Fruit fly (Drosophila melanogaster): ENCODE data around the gene nAChRbeta2.

nAChRbeta2 gene

DNA sequence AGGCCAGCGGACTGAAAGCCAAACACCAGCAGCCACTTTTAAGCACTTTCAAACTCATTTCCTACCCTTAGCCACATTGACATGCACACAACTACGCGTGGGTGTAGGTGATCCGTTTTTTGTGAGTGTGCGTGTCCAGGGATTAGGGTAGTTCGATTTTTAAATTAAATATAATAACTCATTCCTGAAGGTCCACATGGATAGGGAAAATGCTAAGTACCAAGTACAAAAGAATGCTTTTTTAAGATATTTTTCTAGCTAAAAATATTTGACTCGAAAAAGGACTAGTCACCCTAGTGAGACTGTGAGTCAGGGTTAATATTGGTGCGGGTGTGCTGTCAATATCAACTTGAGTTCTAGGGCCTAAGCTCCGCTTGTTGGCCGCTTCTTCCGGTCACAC lies 40.1 kb downstream of the nAChRbeta2 start (continued):
- TF ChIP-seq ash1 (GFP tag; optimal IDR thresholded peaks at IDR 0.05) (no peak), slbo (GFP tag; IDR thresholded peaks at IDR 0.05) (peak; percentile 35; the same call in 1 of the 2 replicates), CG10979 (tag; optimal IDR thresholded peaks at IDR 0.05) (no peak), otp (GFP tag; IDR thresholded peaks at IDR 0.05) (no peak), CG34224 (GFP tag; IDR thresholded peaks at IDR 0.05; ENCODE audit: partially characterized antibody) (no peak), Med (GFP tag) (peak; percentile 55), CG8924 (tag; optimal IDR thresholded peaks at IDR 0.05) (peak; percentile 13), lmd (GFP tag; IDR thresholded peaks at IDR 0.05) (no peak), wdn (GFP tag; IDR thresholded peaks at IDR 0.05) (no peak), Asciz (GFP tag; optimal IDR thresholded peaks at IDR 0.05) (no peak), Doc3 (GFP tag; IDR thresholded peaks at IDR 0.05; ENCODE audit: partially characterized antibody) (no peak), crol (GFP tag; IDR thresholded peaks at IDR 0.05) (no peak), CG31388 (GFP tag; optimal IDR thresholded peaks at IDR 0.05) (no peak), Xrp1 (GFP tag; IDR thresholded peaks at IDR 0.05) (no peak), CG3163 (GFP tag; optimal IDR thresholded peaks at IDR 0.05) (no peak), Fer3 (tag; optimal IDR thresholded peaks at IDR 0.05) (peak; percentile 28), Fer2 (tag; optimal IDR thresholded peaks at IDR 0.05) (no peak), CG8944 (GFP tag; optimal IDR thresholded peaks at IDR 0.05) (no peak), CG34376 (GFP tag; optimal IDR thresholded peaks at IDR 0.05) (peak; percentile 42), Antp (GFP tag; optimal IDR thresholded peaks at IDR 0.05) (no peak), CG34422 (GFP tag; IDR thresholded peaks at IDR 0.05) (no peak), CG13424 (tag; optimal IDR thresholded peaks at IDR 0.05) (peak; percentile 24), CG6683 (GFP tag; optimal IDR thresholded peaks at IDR 0.05) (peak; percentile 10), Doc2 (GFP tag; IDR thresholded peaks at IDR 0.05) (no peak), lov (optimal IDR thresholded peaks at IDR 0.05) (no peak), lov (GFP tag; IDR thresholded peaks at IDR 0.05) (no peak), CG8478 (optimal IDR thresholded peaks at IDR 0.05) (no peak), ems (GFP tag; optimal IDR thresholded peaks at IDR 0.05) (no peak), sens-2 (GFP tag; IDR thresholded peaks at IDR 0.05) (no peak), bbx (GFP tag; IDR thresholded peaks at IDR 0.05; ENCODE audit: partially characterized antibody) (no peak), CG10267 (tag; optimal IDR thresholded peaks at IDR 0.05) (no peak), Bgb (GFP tag; IDR thresholded peaks at IDR 0.05; ENCODE audit: partially characterized antibody) (no peak), GATAe (GFP tag; conservative IDR thresholded peaks at IDR 0.05) (no peak), ap (GFP tag; IDR thresholded peaks at IDR 0.05) (no peak), CG2678 (tag; optimal IDR thresholded peaks at IDR 0.05) (peak; percentile 62), sob (GFP tag; IDR thresholded peaks at IDR 0.05) (no peak), CG4707 (GFP tag; optimal IDR thresholded peaks at IDR 0.05) (no peak), HLH54F (GFP tag; optimal IDR thresholded peaks at IDR 0.05) (no peak), Gsc (GFP tag; IDR thresholded peaks at IDR 0.05) (no peak), chn (GFP tag; optimal IDR thresholded peaks at IDR 0.05) (no peak), sens (GFP tag) (no peak), CG12942 (GFP tag; optimal IDR thresholded peaks at IDR 0.05) (no peak), CG1647 (GFP tag; optimal IDR thresholded peaks at IDR 0.05) (no peak), CG6654 (GFP tag; optimal IDR thresholded peaks at IDR 0.05) (no peak), CG7372 (GFP tag; IDR thresholded peaks at IDR 0.05) (no peak), CG11504 (tag; optimal IDR thresholded peaks at IDR 0.05) (peak; percentile 28), CG43689 (GFP tag; IDR thresholded peaks at IDR 0.05) (no peak), CG18599 (GFP tag; optimal IDR thresholded peaks at IDR 0.05) (peak; percentile 83), E2f2 (GFP tag; IDR thresholded peaks at IDR 0.05) (0 out of 2 replicates have a peak, but pooled peaks have one; percentile 13), Elba2 (GFP tag; optimal IDR thresholded peaks at IDR 0.05) (no peak), NC2α (GFP tag; optimal IDR thresholded peaks at IDR 0.05) (no peak), Opbp (GFP tag; IDR thresholded peaks at IDR 0.05; ENCODE audit: partially characterized antibody) (no peak)
